Fruit fly (Drosophila melanogaster): ENCODE measurements around the gene promL.

DNA sequence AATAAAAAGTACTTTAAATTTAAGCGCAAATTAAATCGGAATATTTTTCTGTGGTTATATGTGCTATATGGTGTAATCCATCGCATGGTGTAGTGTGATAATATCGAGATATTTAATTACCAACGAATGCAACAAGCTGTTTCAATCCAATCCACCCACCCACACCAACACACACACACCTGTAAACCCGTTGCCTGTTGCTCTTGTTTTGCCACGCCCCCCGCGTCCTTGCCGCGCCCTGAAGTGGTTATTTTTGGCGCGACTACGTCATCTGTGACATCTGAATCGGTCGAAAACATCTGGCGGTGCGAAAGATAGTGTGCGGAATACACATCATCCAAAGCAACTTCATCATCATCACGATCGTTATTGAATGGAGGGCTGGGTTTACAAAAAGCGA is 37.9 kb upstream of the promL start:
- TF ChIP-seq CG9609 (GFP tag; optimal IDR thresholded peaks at IDR 0.05): no peak
- no peak for TF ChIP-seq zfh1 (GFP tag; IDR thresholded peaks at IDR 0.05)
- TF ChIP-seq CG2202 (tag; optimal IDR thresholded peaks at IDR 0.05): no peak
- TF ChIP-seq fd64A (GFP tag; optimal IDR thresholded peaks at IDR 0.05): no peak
- no peak for TF ChIP-seq Aef1 (GFP tag; IDR thresholded peaks at IDR 0.05)
- TF ChIP-seq tll (GFP tag; optimal IDR thresholded peaks at IDR 0.05): no peak
- no peak for TF ChIP-seq CG1233 (GFP tag; optimal IDR thresholded peaks at IDR 0.05)
- TF ChIP-seq CG14860 (GFP tag; IDR thresholded peaks at IDR 0.05; ENCODE audit: partially characterized antibody): no peak
- TF ChIP-seq CG31224 (GFP tag; IDR thresholded peaks at IDR 0.05): no peak
- TF ChIP-seq gfzf (GFP tag; optimal IDR thresholded peaks at IDR 0.05): no peak
